Worm (Caenorhabditis elegans) whole organism, L4 larva: ENCODE data around the gene H37A05.2.

Experiments used
- F10B5.3 ChIP-seq: sonication (generic microtip); optimal IDR thresholded peaks from 2 replicates; lab custom pipeline; 2016; ENCODE audit warnings: mild to moderate bottlenecking, missing genetic modification characterization, missing compliant biosample characterization
- F49E8.2 ChIP-seq: sonication (generic microtip); optimal IDR thresholded peaks from 2 replicates; lab custom pipeline; 2016; ENCODE audit warnings: missing compliant biosample characterization, mild to moderate bottlenecking, missing genetic modification characterization, borderline replicate concordance
- T20F7.1 ChIP-seq: fragments of 200-800 bp; sonication (Bioruptor generic); optimal IDR thresholded peaks from 2 replicates; lab custom pipeline; 2018; ENCODE audit warnings: mild to moderate bottlenecking, missing genetic modification characterization, missing compliant biosample characterization
- Y105C5A.15 ChIP-seq: fragments of 200-800 bp; sonication (Bioruptor generic); IDR thresholded peaks from 2 replicates; pipeline ENCODE4 v1.3.6; 2022; ENCODE audit warnings: missing genetic modification characterization, missing compliant biosample characterization
- Y48G9A.11 ChIP-seq: fragments of 200-800 bp; sonication (Bioruptor generic); IDR thresholded peaks from 2 replicates; pipeline ENCODE4 v1.3.6; 2022; ENCODE audit warnings: missing genetic modification reagents, missing genetic modification characterization, missing compliant biosample characterization
- Y75B8A.6 ChIP-seq: fragments of 200-800 bp; sonication (Bioruptor generic); IDR thresholded peaks from 2 replicates; pipeline ENCODE4 v1.3.6; 2022; ENCODE audit warnings: missing genetic modification reagents, missing genetic modification characterization, missing compliant biosample characterization
- aha-1 ChIP-seq: fragments of 150-350 bp; peaks from one replicate; lab custom pipeline; 2014; ENCODE audit warnings: missing biosample characterization, missing genetic modification characterization
- attf-4 ChIP-seq: sonication (generic microtip); optimal IDR thresholded peaks from 3 replicates; lab custom pipeline; 2017; ENCODE audit warnings: missing biosample characterization, missing genetic modification characterization
- ceh-20 ChIP-seq: fragments of 200-800 bp; sonication (Bioruptor generic); IDR thresholded peaks from 2 replicates; pipeline ENCODE4 v1.3.6; 2022; ENCODE audit warnings: missing genetic modification reagents, missing genetic modification characterization, missing compliant biosample characterization
- ceh-28 ChIP-seq: fragments of 150-350 bp; optimal IDR thresholded peaks from 2 replicates; lab custom pipeline; 2014; ENCODE audit warnings: missing biosample characterization, missing genetic modification reagents, missing genetic modification characterization
- ces-1 ChIP-seq: fragments of 150-350 bp; sonication (generic microtip); optimal IDR thresholded peaks from 4 replicates; lab custom pipeline; 2014; ENCODE audit warnings: missing biosample characterization, missing genetic modification reagents, missing genetic modification characterization
- cey-2 ChIP-seq: sonication (generic microtip); optimal IDR thresholded peaks from 3 replicates; lab custom pipeline; 2017; ENCODE audit warnings: missing genetic modification characterization, mild to moderate bottlenecking, missing compliant biosample characterization, antibody characterized with exemption, borderline replicate concordance; ENCODE audit not compliant: insufficient read depth
- daf-12 ChIP-seq: fragments of 150-350 bp; optimal IDR thresholded peaks from 2 replicates; lab custom pipeline; 2014; ENCODE audit warnings: missing biosample characterization, missing genetic modification reagents, missing genetic modification characterization
- daf-16 ChIP-seq, 3 experiments: sonication (generic microtip); optimal IDR thresholded peaks; 2 replicates each; lab custom pipeline; 2016 to 2017; ENCODE audit warnings: missing genetic modification characterization in 3 of 3, missing genetic modification reagents in 3 of 3, mild to moderate bottlenecking in 2 of 3, missing compliant biosample characterization in 2 of 3, missing biosample characterization in 1 of 3, moderate library complexity in 1 of 3
- daf-8 ChIP-seq: fragments of 200-800 bp; sonication (Bioruptor generic); IDR thresholded peaks from 2 replicates; pipeline ENCODE4 v1.3.6; 2022; ENCODE audit warnings: missing genetic modification characterization, missing compliant biosample characterization
- dmd-6 ChIP-seq: fragments of 200-800 bp; sonication (Bioruptor generic); IDR thresholded peaks from 2 replicates; pipeline ENCODE4 v1.3.6; 2022; ENCODE audit warnings: missing genetic modification reagents, missing genetic modification characterization, missing compliant biosample characterization
- dmd-8 ChIP-seq: fragments of 200-800 bp; sonication (Bioruptor generic); IDR thresholded peaks from 2 replicates; pipeline ENCODE4 v1.3.6; 2022; ENCODE audit warnings: missing genetic modification characterization, missing compliant biosample characterization
- dmd-9 ChIP-seq: fragments of 200-800 bp; sonication (Bioruptor generic); IDR thresholded peaks from 2 replicates; pipeline ENCODE4 v1.3.6; 2022; ENCODE audit warnings: missing genetic modification reagents, missing genetic modification characterization, missing compliant biosample characterization
- egl-43 ChIP-seq: fragments of 200-800 bp; sonication (Bioruptor generic); IDR thresholded peaks from 2 replicates; pipeline ENCODE4 v1.3.6; 2022; ENCODE audit warnings: missing genetic modification reagents, missing genetic modification characterization, missing compliant biosample characterization
- hmg-1.1 ChIP-seq: fragments of 200-800 bp; sonication (Bioruptor generic); IDR thresholded peaks from 2 replicates; pipeline ENCODE4 v1.3.6; 2022; ENCODE audit warnings: missing genetic modification reagents, missing genetic modification characterization, missing compliant biosample characterization
- jun-1 ChIP-seq: fragments of 150-350 bp; optimal IDR thresholded peaks from 2 replicates; lab custom pipeline; 2014; ENCODE audit warnings: missing biosample characterization, missing genetic modification reagents, missing genetic modification characterization
- lin-13 ChIP-seq: fragments of 150-350 bp; optimal IDR thresholded peaks from 2 replicates; lab custom pipeline; 2014; ENCODE audit warnings: missing biosample characterization, missing genetic modification reagents, missing genetic modification characterization
- lin-38 ChIP-seq: fragments of 200-800 bp; sonication (Bioruptor generic); IDR thresholded peaks from 2 replicates; pipeline ENCODE4 v1.3.6; 2022; ENCODE audit warnings: missing genetic modification reagents, missing genetic modification characterization, missing compliant biosample characterization
- lin-39 ChIP-seq: fragments of 150-350 bp; optimal IDR thresholded peaks from 2 replicates; lab custom pipeline; 2014; ENCODE audit warnings: missing biosample characterization, missing genetic modification reagents, missing genetic modification characterization
- mdt-29 ChIP-seq: fragments of 200-800 bp; sonication (Bioruptor generic); IDR thresholded peaks from 2 replicates; pipeline ENCODE4 v1.3.6; 2022; ENCODE audit warnings: missing genetic modification reagents, missing genetic modification characterization, missing compliant biosample characterization
- mep-1 ChIP-seq: fragments of 150-350 bp; sonication (generic microtip); optimal IDR thresholded peaks from 3 replicates; lab custom pipeline; 2014; ENCODE audit warnings: missing biosample characterization, missing genetic modification characterization
- mes-2 ChIP-seq: sonication (generic microtip); optimal IDR thresholded peaks from 2 replicates; lab custom pipeline; 2016; ENCODE audit warnings: missing genotype, mild to moderate bottlenecking, missing genetic modification characterization, missing compliant biosample characterization; ENCODE audit not compliant: poor library complexity, severe bottlenecking
- mxl-2 ChIP-seq: fragments of 200-800 bp; sonication (Bioruptor generic); conservative IDR thresholded peaks from 2 replicates; pipeline ENCODE4 v1.3.6; 2022; ENCODE audit warnings: missing genetic modification reagents, missing genetic modification characterization, missing compliant biosample characterization
- mxl-3 ChIP-seq: fragments of 200-800 bp; sonication (Bioruptor generic); optimal IDR thresholded peaks from 2 replicates; lab custom pipeline; 2018; ENCODE audit warnings: mild to moderate bottlenecking, missing genetic modification characterization, missing compliant biosample characterization
- nhr-102 ChIP-seq: sonication (generic microtip); optimal IDR thresholded peaks from 2 replicates; lab custom pipeline; 2016; ENCODE audit warnings: mild to moderate bottlenecking, missing genetic modification characterization, moderate library complexity, missing compliant biosample characterization
- nhr-11 ChIP-seq: fragments of 150-350 bp; optimal IDR thresholded peaks from 2 replicates; lab custom pipeline; 2014; ENCODE audit warnings: missing biosample characterization, missing genetic modification characterization
- nhr-111 ChIP-seq: fragments of 200-800 bp; sonication (Bioruptor generic); optimal IDR thresholded peaks from 2 replicates; lab custom pipeline; 2018; ENCODE audit warnings: mild to moderate bottlenecking, missing genetic modification characterization, missing compliant biosample characterization
- nhr-237 ChIP-seq: sonication (generic microtip); optimal IDR thresholded peaks from 2 replicates; lab custom pipeline; 2017; ENCODE audit warnings: missing biosample characterization, missing genetic modification characterization
- nhr-25 ChIP-seq: sonication (generic microtip); optimal IDR thresholded peaks from 2 replicates; lab custom pipeline; 2017; ENCODE audit warnings: missing genetic modification characterization, mild to moderate bottlenecking, missing compliant biosample characterization, antibody characterized with exemption, moderate library complexity, borderline replicate concordance; ENCODE audit not compliant: insufficient read depth
- nhr-41 ChIP-seq: fragments of 200-800 bp; sonication (Bioruptor generic); IDR thresholded peaks from 2 replicates; pipeline ENCODE4 v1.3.6; 2022; ENCODE audit warnings: missing genetic modification reagents, missing genetic modification characterization, missing compliant biosample characterization
- nhr-48 ChIP-seq: sonication (generic microtip); optimal IDR thresholded peaks from 2 replicates; lab custom pipeline; 2016; ENCODE audit warnings: mild to moderate bottlenecking, missing genetic modification characterization, missing compliant biosample characterization
- pha-4 ChIP-seq, 2 experiments: fragments of 150-350 bp in 1 of 2; fragments of 200-800 bp in 1 of 2; sonication (Bioruptor generic) in 1 of 2; IDR thresholded peaks in 1 of 2; optimal IDR thresholded peaks in 1 of 2; 2 replicates each; pipeline versions ENCODE4 v1.3.6 to Lab custom; 2014 to 2022; ENCODE audit warnings: missing genetic modification characterization in 2 of 2, missing genetic modification reagents in 2 of 2, missing biosample characterization in 1 of 2, missing compliant biosample characterization in 1 of 2
- saeg-2 ChIP-seq: fragments of 200-800 bp; sonication (Bioruptor generic); IDR thresholded peaks from 2 replicates; pipeline ENCODE4 v1.3.6; 2022; ENCODE audit warnings: missing genetic modification reagents, missing genetic modification characterization, missing compliant biosample characterization
- skn-1 ChIP-seq: fragments of 150-350 bp; optimal IDR thresholded peaks from 2 replicates; lab custom pipeline; 2014; ENCODE audit warnings: missing biosample characterization, missing genetic modification characterization
- snpc-4 ChIP-seq: fragments of 150-350 bp; optimal IDR thresholded peaks from 2 replicates; lab custom pipeline; 2014; ENCODE audit warnings: missing biosample characterization, missing genetic modification characterization
- unc-130 ChIP-seq: sonication (generic microtip); optimal IDR thresholded peaks from 2 replicates; lab custom pipeline; 2016; ENCODE audit warnings: missing genetic modification reagents, missing genetic modification characterization, missing compliant biosample characterization
- unc-62 ChIP-seq, 3 experiments: fragments of 150-350 bp in 1 of 3; sonication (generic microtip); optimal IDR thresholded peaks in 2 of 3; peaks in 1 of 3; 1 replicate in 1 of 3; 2 replicates in 2 of 3; lab custom pipeline; 2014 to 2017; ENCODE audit warnings: missing biosample characterization in 3 of 3, missing genetic modification characterization in 3 of 3, missing genetic modification reagents in 3 of 3, missing genotype in 1 of 3
- zfp-3 ChIP-seq: fragments of 200-800 bp; sonication (Bioruptor generic); conservative IDR thresholded peaks from 2 replicates; pipeline ENCODE4 v1.3.6; 2022; ENCODE audit warnings: missing genetic modification reagents, missing genetic modification characterization, missing compliant biosample characterization
- zip-11 ChIP-seq: fragments of 200-800 bp; sonication (Bioruptor generic); IDR thresholded peaks from 2 replicates; pipeline ENCODE4 v1.3.6; 2022; ENCODE audit warnings: missing genetic modification characterization, missing compliant biosample characterization
- zip-2 ChIP-seq: fragments of 150-350 bp; optimal IDR thresholded peaks from 2 replicates; lab custom pipeline; 2014; ENCODE audit warnings: missing biosample characterization, missing genetic modification characterization

Gene H37A05.2

DNA sequence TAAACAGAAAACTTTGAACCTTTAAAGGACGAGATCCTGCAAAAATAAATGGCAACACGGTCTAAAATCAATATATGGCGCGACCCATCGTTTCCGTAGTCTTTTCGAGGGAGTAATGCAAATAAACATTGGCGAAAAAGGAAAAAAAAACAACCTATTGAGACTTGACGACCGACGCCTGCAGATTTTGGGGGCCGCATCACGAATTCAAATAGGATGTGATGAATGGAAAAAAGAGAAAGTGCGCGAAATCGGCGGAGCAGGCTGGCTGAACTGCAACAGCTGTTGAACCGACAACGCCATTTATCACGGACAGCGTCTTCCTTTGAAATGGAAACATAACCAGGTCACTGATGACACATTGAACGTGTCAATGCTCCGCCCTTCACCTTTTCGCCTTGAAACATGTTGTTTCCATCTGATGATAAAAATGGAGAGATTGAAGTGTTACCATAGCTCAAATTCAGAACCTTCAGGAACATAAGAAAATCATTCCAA lies 23.8 kb upstream of the H37A05.2 start:
- TF ChIP-seq dmd-6 (GFP tag; lab: Robert Waterston, UW) (no peak; the same call in 1 of the 2 replicates), nhr-102 (tag; lab: Kevin White, UChicago) (no peak), lin-13 (GFP tag; lab: Kevin White, UChicago) (no peak), attf-4 (tag; lab: Kevin White, UChicago) (no peak), egl-43 (GFP tag; lab: Robert Waterston, UW) (no peak), Y75B8A.6 (no peak), F10B5.3 (tag; lab: Kevin White, UChicago) (no peak), ces-1 (GFP tag; lab: Kevin White, UChicago) (no peak), ceh-20 (peak; percentile 17; the same call in 1 of the 2 replicates), dmd-8 (GFP tag; lab: Robert Waterston, UW) (no peak), pha-4 (GFP tag; IDR thresholded peaks at IDR 0.05; lab: Robert Waterston, UW) (peak; percentile 23; the same call in 1 of the 2 replicates), pha-4 (tag; optimal IDR thresholded peaks at IDR 0.05; lab: Kevin White, UChicago) (no peak), jun-1 (tag; lab: Kevin White, UChicago) (no peak)

DNA sequence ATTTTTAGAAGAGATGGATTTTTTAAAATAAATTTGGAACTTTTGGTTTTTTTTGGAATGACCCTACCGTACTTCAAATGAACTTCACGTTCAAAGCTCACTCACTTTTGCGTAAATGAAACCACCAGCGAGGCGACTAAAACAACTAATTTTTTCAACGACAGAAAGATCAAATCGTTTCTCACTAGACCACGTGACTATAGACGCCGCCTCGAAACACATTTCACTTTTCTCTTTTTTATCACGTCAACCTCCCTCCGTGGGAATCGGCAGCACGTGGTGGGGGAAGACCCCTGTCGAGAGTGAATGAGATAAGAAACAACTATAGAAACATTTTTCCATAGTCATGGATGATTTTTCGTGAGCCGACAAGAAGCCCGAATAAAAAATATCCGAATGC lies 23.2 kb upstream of the H37A05.2 start:
- TF ChIP-seq zip-11 (GFP tag; lab: Robert Waterston, UW): no peak
- TF ChIP-seq unc-130 (GFP tag; lab: Kevin White, UChicago): no peak
- no peak for TF ChIP-seq daf-8
- no peak for TF ChIP-seq Y48G9A.11 (GFP tag; lab: Robert Waterston, UW)
- no peak for TF ChIP-seq nhr-111
- peak; percentile 34 for TF ChIP-seq nhr-11 (tag; lab: Kevin White, UChicago)
- 0 out of 2 replicates have a peak, but pooled peaks have one; percentile 33 for TF ChIP-seq lin-38 (GFP tag; lab: Robert Waterston, UW)
- TF ChIP-seq T20F7.1 (GFP tag; lab: Kevin White, UChicago): peak; percentile 50
- TF ChIP-seq nhr-48: peak; percentile 80
- peak; percentile 5 for TF ChIP-seq zip-2 (tag; lab: Kevin White, UChicago)
- peak; percentile 81 for TF ChIP-seq mdt-29 (GFP tag; lab: Robert Waterston, UW)
- TF ChIP-seq daf-12 (tag; lab: Kevin White, UChicago): no peak
- peak; percentile 36 for TF ChIP-seq mes-2 (tag; lab: Kevin White, UChicago)
- TF ChIP-seq cey-2 (tag; lab: Kevin White, UChicago): peak; percentile 41
- TF ChIP-seq lin-39 (tag; lab: Kevin White, UChicago): no peak
- TF ChIP-seq nhr-25: no peak
- peak; percentile 96 for TF ChIP-seq dmd-6 (GFP tag; lab: Robert Waterston, UW)
- peak; percentile 97 for TF ChIP-seq mxl-3 (GFP tag; lab: Kevin White, UChicago)
- TF ChIP-seq Y105C5A.15 (GFP tag; lab: Robert Waterston, UW): no peak
- TF ChIP-seq daf-16 (GFP tag; optimal IDR thresholded peaks at IDR 0.05; lab: Kevin White, UChicago): no peak
- TF ChIP-seq daf-16 (tag; optimal IDR thresholded peaks at IDR 0.05; lab: Kevin White, UChicago): peak; percentile 80
- no peak for TF ChIP-seq hmg-1.1
- 0 out of 2 replicates have a peak, but pooled peaks have one; percentile 10 for TF ChIP-seq dmd-9 (GFP tag; lab: Robert Waterston, UW)
- 0 out of 2 replicates have a peak, but pooled peaks have one; percentile 9 for TF ChIP-seq zfp-3 (GFP tag; lab: Robert Waterston, UW)
- TF ChIP-seq snpc-4 (tag; lab: Kevin White, UChicago): no peak
- TF ChIP-seq aha-1 (tag; lab: Kevin White, UChicago): peak; percentile 99
- TF ChIP-seq F49E8.2 (tag; lab: Kevin White, UChicago): no peak
- TF ChIP-seq ces-1 (GFP tag; lab: Kevin White, UChicago): no peak
- TF ChIP-seq ceh-28: no peak
- 0 out of 2 replicates have a peak, but pooled peaks have one; percentile 33 for TF ChIP-seq nhr-41 (GFP tag; lab: Robert Waterston, UW)
- TF ChIP-seq unc-62 (GFP tag; optimal IDR thresholded peaks at IDR 0.05 in 1 of 2; lab: Kevin White, UChicago): peak in 1 of 2 experiments; percentile 97
- no peak for TF ChIP-seq unc-62 (tag; optimal IDR thresholded peaks at IDR 0.05; lab: Kevin White, UChicago)
- peak; percentile 44 for TF ChIP-seq nhr-102 (tag; lab: Kevin White, UChicago)
- no peak for TF ChIP-seq F10B5.3 (tag; lab: Kevin White, UChicago)
- TF ChIP-seq ceh-20: peak; percentile 88
- TF ChIP-seq mep-1 (tag; lab: Kevin White, UChicago): peak; percentile 50
- TF ChIP-seq mxl-2 (GFP tag; lab: Robert Waterston, UW): peak; percentile 58; the same call in 1 of the 2 replicates
- TF ChIP-seq nhr-237: no peak
- TF ChIP-seq jun-1 (tag; lab: Kevin White, UChicago): peak; percentile 73
- no peak for TF ChIP-seq skn-1 (tag; lab: Kevin White, UChicago)
- 0 out of 2 replicates have a peak, but pooled peaks have one; percentile 12 for TF ChIP-seq saeg-2 (GFP tag; lab: Robert Waterston, UW)
